Fruit fly (Drosophila melanogaster) whole organism, embryonic: ENCODE measurements around the gene Vps26.
A peak's percentile ranks its signal among the peaks of the same experiment; 100 is the strongest.

Source experiments
- Antp ChIP-seq: fragments of 200-800 bp; sonication (Bioruptor generic); optimal IDR thresholded peaks from 3 replicates; lab custom pipeline; 2016; ENCODE audit warnings: missing biosample characterization, missing genetic modification characterization
- C15 ChIP-seq: fragments of 200-800 bp; sonication (Bioruptor generic); IDR thresholded peaks from 3 replicates; pipeline ENCODE4 v1.3.6; 2022; ENCODE audit warnings: missing biosample characterization, missing genetic modification characterization
- CG10654 ChIP-seq: fragments of 200-800 bp; sonication (Bioruptor generic); optimal IDR thresholded peaks from 2 replicates; lab custom pipeline; 2016; ENCODE audit warnings: missing biosample characterization, missing genetic modification characterization
- CG13775 ChIP-seq: fragments of 200-800 bp; sonication (Bioruptor generic); optimal IDR thresholded peaks from 3 replicates; lab custom pipeline; 2017; ENCODE audit warnings: missing biosample characterization, mild to moderate bottlenecking, missing genetic modification characterization
- CG2120 ChIP-seq: fragments of 200-800 bp; sonication (Bioruptor generic); optimal IDR thresholded peaks from 3 replicates; lab custom pipeline; 2016; ENCODE audit warnings: missing biosample characterization, missing genetic modification characterization
- CG2129 ChIP-seq: fragments of 200-800 bp; sonication (Bioruptor generic); IDR thresholded peaks from 2 replicates; pipeline ENCODE4 v1.3.6; 2022; ENCODE audit warnings: missing biosample characterization, missing genetic modification characterization; ENCODE audit not compliant: partially characterized antibody
- CG30431 ChIP-seq: fragments of 200-800 bp; sonication (Bioruptor generic); optimal IDR thresholded peaks from 2 replicates; lab custom pipeline; 2017; ENCODE audit warnings: missing biosample characterization, missing genetic modification characterization
- CG3065 ChIP-seq: fragments of 200-800 bp; sonication (Bioruptor generic); optimal IDR thresholded peaks from 2 replicates; lab custom pipeline; 2016; ENCODE audit warnings: missing biosample characterization, missing genetic modification characterization
- CG31224 ChIP-seq: fragments of 200-800 bp; sonication (Bioruptor generic); IDR thresholded peaks from 2 replicates; pipeline ENCODE4 v1.3.6; 2022; ENCODE audit warnings: missing biosample characterization, missing genetic modification characterization
- CG3847 ChIP-seq: fragments of 200-800 bp; sonication (Bioruptor generic); IDR thresholded peaks from 2 replicates; pipeline ENCODE4 v1.3.6; 2022; ENCODE audit warnings: missing biosample characterization, missing genetic modification characterization
- CG43689 ChIP-seq: fragments of 200-800 bp; sonication (Bioruptor generic); IDR thresholded peaks from 2 replicates; pipeline ENCODE4 v1.3.6; 2022; ENCODE audit warnings: missing biosample characterization, missing genetic modification characterization
- CG6654 ChIP-seq: fragments of 200-800 bp; sonication (Bioruptor generic); optimal IDR thresholded peaks from 2 replicates; lab custom pipeline; 2017; ENCODE audit warnings: missing biosample characterization, mild to moderate bottlenecking, missing genetic modification characterization
- CG6683 ChIP-seq: fragments of 200-800 bp; sonication (Bioruptor generic); optimal IDR thresholded peaks from 2 replicates; lab custom pipeline; 2017; ENCODE audit warnings: missing biosample characterization, mild to moderate bottlenecking, missing genetic modification characterization, missing genetic modification reagents
- CG7745 ChIP-seq: fragments of 200-800 bp; sonication (Bioruptor generic); optimal IDR thresholded peaks from 2 replicates; lab custom pipeline; 2018; ENCODE audit warnings: missing biosample characterization, mild to moderate bottlenecking, missing genetic modification characterization, moderate library complexity
- CG7786 ChIP-seq: fragments of 200-800 bp; sonication (Bioruptor generic); optimal IDR thresholded peaks from 2 replicates; lab custom pipeline; 2016; ENCODE audit warnings: missing biosample characterization, missing genetic modification characterization
- CG7839 ChIP-seq: fragments of 200-800 bp; sonication (Bioruptor generic); optimal IDR thresholded peaks from 3 replicates; lab custom pipeline; 2018; ENCODE audit warnings: missing biosample characterization, mild to moderate bottlenecking, missing genetic modification characterization, moderate library complexity
- CG7963 ChIP-seq: fragments of 200-800 bp; sonication (Bioruptor generic); IDR thresholded peaks from 3 replicates; pipeline ENCODE4 v1.3.6; 2022; ENCODE audit warnings: missing biosample characterization, missing genetic modification characterization; ENCODE audit not compliant: partially characterized antibody
- CG8281 ChIP-seq: fragments of 200-800 bp; sonication (Bioruptor generic); optimal IDR thresholded peaks from 2 replicates; lab custom pipeline; 2018; ENCODE audit warnings: missing biosample characterization, mild to moderate bottlenecking, missing genetic modification characterization, moderate library complexity
- CoRest ChIP-seq: fragments of 200-800 bp; sonication (Bioruptor generic); optimal IDR thresholded peaks from 3 replicates; lab custom pipeline; 2018; ENCODE audit warnings: missing biosample characterization, mild to moderate bottlenecking, missing genetic modification characterization, moderate library complexity
- Hr51 ChIP-seq, 2 experiments: fragments of 200-800 bp; sonication (Bioruptor generic); optimal IDR thresholded peaks; 2 replicates in 1 of 2; 3 replicates in 1 of 2; lab custom pipeline; 2016 to 2018; ENCODE audit warnings: missing biosample characterization in 2 of 2, missing genetic modification characterization in 2 of 2, mild to moderate bottlenecking in 1 of 2, moderate library complexity in 1 of 2
- MTF-1 ChIP-seq: fragments of 200-800 bp; sonication (Bioruptor generic); optimal IDR thresholded peaks from 2 replicates; lab custom pipeline; 2018; ENCODE audit warnings: missing biosample characterization, mild to moderate bottlenecking, missing genetic modification characterization, borderline replicate concordance
- Rx ChIP-seq: fragments of 200-800 bp; sonication (Bioruptor generic); IDR thresholded peaks from 2 replicates; pipeline ENCODE4 v1.3.6; 2022; ENCODE audit warnings: missing biosample characterization, missing genetic modification characterization
- Sry-β ChIP-seq: fragments of 200-800 bp; sonication (Bioruptor generic); optimal IDR thresholded peaks from 2 replicates; lab custom pipeline; 2018; ENCODE audit warnings: missing biosample characterization, mild to moderate bottlenecking, missing genetic modification characterization, moderate library complexity
- Xbp1 ChIP-seq: fragments of 200-800 bp; sonication (Bioruptor generic); optimal IDR thresholded peaks from 3 replicates; lab custom pipeline; 2016; ENCODE audit warnings: missing biosample characterization, mild to moderate bottlenecking, missing genetic modification characterization
- Xrp1 ChIP-seq: fragments of 200-800 bp; sonication (Bioruptor generic); IDR thresholded peaks from 2 replicates; pipeline ENCODE4 v1.3.6; 2022; ENCODE audit warnings: missing biosample characterization, missing genetic modification characterization
- YL-1 ChIP-seq: fragments of 200-800 bp; sonication (Bioruptor generic); optimal IDR thresholded peaks from 3 replicates; lab custom pipeline; 2017; ENCODE audit warnings: missing biosample characterization, mild to moderate bottlenecking, missing genetic modification characterization
- bcd ChIP-seq: fragments of 200-800 bp; sonication (Bioruptor generic); optimal IDR thresholded peaks from 2 replicates; lab custom pipeline; 2017; ENCODE audit warnings: missing biosample characterization, mild to moderate bottlenecking, missing genetic modification characterization
- chif ChIP-seq, 2 experiments: fragments of 200-800 bp; sonication (Bioruptor generic); optimal IDR thresholded peaks; 3 replicates each; lab custom pipeline; 2016; ENCODE audit warnings: missing biosample characterization in 2 of 2, missing genetic modification characterization in 2 of 2
- crc ChIP-seq: fragments of 200-800 bp; sonication (Bioruptor generic); optimal IDR thresholded peaks from 2 replicates; lab custom pipeline; 2016; ENCODE audit warnings: missing biosample characterization, missing genetic modification characterization
- dati ChIP-seq: fragments of 200-800 bp; sonication (Bioruptor generic); IDR thresholded peaks from 2 replicates; pipeline ENCODE4 v1.3.6; 2022; ENCODE audit warnings: missing biosample characterization, missing genetic modification characterization
- ems ChIP-seq: fragments of 200-800 bp; sonication (Bioruptor generic); optimal IDR thresholded peaks from 3 replicates; lab custom pipeline; 2016; ENCODE audit warnings: missing biosample characterization, missing genetic modification characterization
- eve ChIP-seq, 2 experiments: fragments of >200 bp; optimal IDR thresholded peaks; 2 replicates each; lab custom pipeline; 2017; ENCODE audit warnings: missing biosample characterization in 2 of 2, missing genetic modification characterization in 2 of 2
- exex ChIP-seq: fragments of 200-800 bp; sonication (Bioruptor generic); optimal IDR thresholded peaks from 4 replicates; lab custom pipeline; 2018; ENCODE audit warnings: missing biosample characterization, mild to moderate bottlenecking, missing genetic modification characterization, moderate library complexity
- gce ChIP-seq: fragments of 200-800 bp; sonication (Bioruptor generic); IDR thresholded peaks from 3 replicates; pipeline ENCODE4 v1.3.6; 2022; ENCODE audit warnings: missing biosample characterization, missing genetic modification characterization
- gcm2 ChIP-seq: fragments of 200-800 bp; sonication (Bioruptor generic); optimal IDR thresholded peaks from 2 replicates; lab custom pipeline; 2016; ENCODE audit warnings: missing biosample characterization, missing genetic modification characterization
- inv ChIP-seq: fragments of 200-800 bp; sonication (Bioruptor generic); IDR thresholded peaks from 2 replicates; pipeline ENCODE4 v1.3.6; 2022; ENCODE audit warnings: missing biosample characterization, missing genetic modification characterization; ENCODE audit not compliant: partially characterized antibody
- jumu ChIP-seq: fragments of 200-800 bp; sonication (Bioruptor generic); optimal IDR thresholded peaks from 3 replicates; lab custom pipeline; 2016; ENCODE audit warnings: missing biosample characterization, missing genetic modification characterization
- odd ChIP-seq: fragments of 200-800 bp; sonication (Bioruptor generic); optimal IDR thresholded peaks from 2 replicates; lab custom pipeline; 2017; ENCODE audit warnings: missing biosample characterization, mild to moderate bottlenecking, missing genetic modification characterization
- p53 ChIP-seq: fragments of 200-800 bp; sonication (Bioruptor generic); optimal IDR thresholded peaks from 2 replicates; lab custom pipeline; 2016; ENCODE audit warnings: missing biosample characterization, missing genetic modification characterization
- pnt ChIP-seq: fragments of 200-800 bp; sonication (Bioruptor generic); optimal IDR thresholded peaks from 3 replicates; lab custom pipeline; 2016; ENCODE audit warnings: missing biosample characterization, missing genetic modification characterization
- ranshi ChIP-seq: fragments of 200-800 bp; sonication (Bioruptor generic); IDR thresholded peaks from 2 replicates; pipeline ENCODE4 v1.3.6; 2022; ENCODE audit warnings: missing biosample characterization, missing genetic modification characterization
- sc ChIP-seq, 3 experiments: fragments of >200 bp in 2 of 3; fragments of 200-800 bp in 1 of 3; sonication (Bioruptor generic) in 1 of 3; optimal IDR thresholded peaks; 2 replicates in 2 of 3; 3 replicates in 1 of 3; lab custom pipeline; 2017; ENCODE audit warnings: mild to moderate bottlenecking in 1 of 3, missing biosample characterization in 1 of 3, missing genetic modification characterization in 1 of 3, missing genetic modification reagents in 1 of 3
- stwl ChIP-seq: fragments of 200-800 bp; sonication (Bioruptor generic); optimal IDR thresholded peaks from 3 replicates; lab custom pipeline; 2018; ENCODE audit warnings: missing biosample characterization, mild to moderate bottlenecking, missing genetic modification characterization, moderate library complexity
- tin ChIP-seq: fragments of 200-800 bp; sonication (Bioruptor generic); optimal IDR thresholded peaks from 3 replicates; lab custom pipeline; 2016; ENCODE audit warnings: missing biosample characterization, missing genetic modification characterization
- unpg ChIP-seq: fragments of 200-800 bp; sonication (Bioruptor generic); optimal IDR thresholded peaks from 3 replicates; lab custom pipeline; 2018; ENCODE audit warnings: missing biosample characterization, mild to moderate bottlenecking, missing genetic modification characterization, moderate library complexity
- usp ChIP-seq: fragments of >200 bp; optimal IDR thresholded peaks from 2 replicates; lab custom pipeline; 2017; ENCODE audit warnings: missing biosample characterization, missing genetic modification characterization
- wor ChIP-seq: fragments of 200-800 bp; sonication (Bioruptor generic); IDR thresholded peaks from 2 replicates; pipeline ENCODE4 v1.3.6; 2022; ENCODE audit warnings: missing biosample characterization, missing genetic modification characterization
- z ChIP-seq: fragments of 200-800 bp; sonication (Bioruptor generic); IDR thresholded peaks from 3 replicates; pipeline ENCODE4 v1.3.6; 2022; ENCODE audit warnings: missing biosample characterization, missing genetic modification characterization

The Vps26 gene

DNA sequence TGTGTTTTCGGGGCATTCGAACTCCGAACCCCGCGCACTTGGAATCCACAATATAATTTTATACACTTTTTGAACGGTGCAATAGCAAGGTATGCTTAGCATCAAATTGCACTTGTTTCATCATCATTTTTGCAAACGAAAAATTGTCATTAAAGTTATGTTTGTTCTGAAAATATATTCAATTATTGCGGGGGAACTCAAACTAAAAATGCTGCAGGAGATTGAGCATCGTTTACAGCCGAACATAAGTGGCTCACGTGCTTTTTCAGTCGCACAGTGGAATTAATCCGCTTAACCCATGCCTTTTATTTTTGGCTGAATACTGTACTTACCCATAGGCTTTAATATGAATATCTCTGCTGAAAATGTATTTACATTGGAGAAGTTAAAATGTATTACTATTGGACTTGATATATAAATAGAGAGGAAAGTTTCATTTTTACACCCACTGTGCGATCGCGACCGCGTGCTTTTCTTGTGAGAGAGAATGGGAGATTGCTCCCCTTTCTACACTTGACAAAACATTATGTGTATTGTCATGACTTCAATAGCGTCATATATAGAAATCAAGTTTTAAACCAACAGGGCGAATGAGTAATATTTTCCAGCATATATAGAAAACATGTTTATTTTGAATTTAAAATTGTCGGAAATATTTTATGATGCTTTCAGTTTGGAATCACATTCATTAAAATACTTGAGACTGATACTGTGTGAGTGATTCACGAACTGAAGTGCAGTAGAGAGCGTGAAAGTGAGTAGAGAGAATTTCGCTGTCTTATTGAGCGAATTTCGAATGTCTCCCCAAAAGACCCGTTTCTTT is 43.0 kb upstream of the Vps26 start (continued):
- TF ChIP-seq CG6683 (peak; percentile 87), inv (GFP tag; lab: Robert Waterston, UW) (no peak), crc (GFP tag; lab: Kevin White, UChicago) (peak; percentile 89), CG3847 (GFP tag; lab: Robert Waterston, UW) (peak; percentile 96), ranshi (GFP tag; lab: Robert Waterston, UW) (peak; percentile 98), odd (GFP tag; lab: Kevin White, UChicago) (peak; percentile 92), Xrp1 (GFP tag; lab: Robert Waterston, UW) (peak; percentile 97), z (GFP tag; lab: Robert Waterston, UW) (peak; percentile 72), Antp (GFP tag; lab: Kevin White, UChicago) (peak; percentile 91), CG31224 (GFP tag; lab: Robert Waterston, UW) (peak; percentile 92), gcm2 (peak; percentile 95), chif (GFP tag; optimal IDR thresholded peaks at IDR 0.05; lab: Kevin White, UChicago) (peak; percentile 90 to 93), CG6654 (GFP tag; lab: Kevin White, UChicago) (peak; percentile 83), exex (tag; lab: Kevin White, UChicago) (peak; percentile 85), ems (GFP tag; lab: Kevin White, UChicago) (peak; percentile 94), CG10654 (GFP tag; lab: Kevin White, UChicago) (peak; percentile 91), CG7839 (tag; lab: Kevin White, UChicago) (peak; percentile 97), wor (peak; percentile 92), CG3065 (GFP tag; lab: Kevin White, UChicago) (peak; percentile 75), eve (GFP tag; optimal IDR thresholded peaks at IDR 0.05; lab: Kevin White, UChicago) (peak in 1 of 2 experiments; percentile 98), Sry-β (GFP tag; lab: Kevin White, UChicago) (peak; percentile 71), usp (GFP tag; lab: Kevin White, UChicago) (no peak), sc (optimal IDR thresholded peaks at IDR 0.05; lab: Kevin White, UChicago) (no peak), sc (GFP tag; optimal IDR thresholded peaks at IDR 0.05; lab: Kevin White, UChicago) (peak; percentile 89), p53 (GFP tag; lab: Kevin White, UChicago) (peak; percentile 87), Xbp1 (GFP tag; lab: Kevin White, UChicago) (peak; percentile 93), CG8281 (tag; lab: Kevin White, UChicago) (peak; percentile 81), Hr51 (GFP tag; optimal IDR thresholded peaks at IDR 0.05; lab: Kevin White, UChicago) (peak; percentile 92 to 97), Rx (GFP tag; lab: Robert Waterston, UW) (peak; percentile 97), CG13775 (GFP tag; lab: Kevin White, UChicago) (peak; percentile 92), jumu (GFP tag; lab: Kevin White, UChicago) (peak; percentile 93), CoRest (peak; percentile 97), CG30431 (peak; percentile 80), C15 (GFP tag; lab: Robert Waterston, UW) (peak; percentile 94), pnt (GFP tag; lab: Kevin White, UChicago) (peak; percentile 92), CG2120 (GFP tag; lab: Kevin White, UChicago) (peak; percentile 98), bcd (GFP tag; lab: Kevin White, UChicago) (peak; percentile 94), unpg (peak; percentile 99), stwl (peak; percentile 20), tin (peak; percentile 94), MTF-1 (GFP tag; lab: Kevin White, UChicago) (peak; percentile 95), CG7745 (tag; lab: Kevin White, UChicago) (no peak), CG7786 (peak; percentile 94), CG2129 (GFP tag; lab: Robert Waterston, UW) (no peak), CG7963 (GFP tag; lab: Robert Waterston, UW) (no peak), dati (GFP tag; lab: Robert Waterston, UW) (peak; percentile 95), CG43689 (peak; percentile 93), gce (peak; percentile 98), YL-1 (peak; percentile 78)
